Worm (Caenorhabditis elegans) whole organism, L4 larva: ENCODE data around the gene F07G6.5.
"Not testable (repeated sequence)": the region's sequence is repeated elsewhere in the genome, so short reads cannot be mapped to it uniquely, and the experiment has no call there.

Experiments used
- F26F4.8 ChIP-seq: fragments of 200-800 bp; sonication (Bioruptor generic); conservative IDR thresholded peaks from 2 replicates; pipeline ENCODE4 v1.3.6; 2022; ENCODE audit warnings: missing genetic modification characterization, missing compliant biosample characterization
- T26A8.4 ChIP-seq: fragments of 200-800 bp; sonication (Bioruptor generic); IDR thresholded peaks from 2 replicates; pipeline ENCODE4 v1.3.6; 2022; ENCODE audit warnings: missing genetic modification characterization, missing compliant biosample characterization
- Y105C5A.15 ChIP-seq: fragments of 200-800 bp; sonication (Bioruptor generic); IDR thresholded peaks from 2 replicates; pipeline ENCODE4 v1.3.6; 2022; ENCODE audit warnings: missing genetic modification characterization, missing compliant biosample characterization
- Y5F2A.4 ChIP-seq: fragments of 200-800 bp; sonication (Bioruptor generic); optimal IDR thresholded peaks from 2 replicates; lab custom pipeline; 2018; ENCODE audit warnings: mild to moderate bottlenecking, missing genetic modification characterization, missing compliant biosample characterization
- aha-1 ChIP-seq: fragments of 150-350 bp; peaks from one replicate; lab custom pipeline; 2014; ENCODE audit warnings: missing biosample characterization, missing genetic modification characterization
- ceh-32 ChIP-seq: sonication (generic microtip); optimal IDR thresholded peaks from 2 replicates; lab custom pipeline; 2016; ENCODE audit warnings: mild to moderate bottlenecking, missing genetic modification characterization, missing compliant biosample characterization; ENCODE audit not compliant: poor library complexity
- ceh-44 ChIP-seq: fragments of 200-800 bp; sonication (Bioruptor generic); IDR thresholded peaks from 2 replicates; pipeline ENCODE4 v1.3.6; 2022; ENCODE audit warnings: missing genetic modification reagents, missing genetic modification characterization, missing compliant biosample characterization
- ceh-62 ChIP-seq: sonication (generic microtip); optimal IDR thresholded peaks from 2 replicates; lab custom pipeline; 2017; ENCODE audit warnings: missing biosample characterization, missing genetic modification characterization
- ces-1 ChIP-seq: fragments of 150-350 bp; sonication (generic microtip); optimal IDR thresholded peaks from 4 replicates; lab custom pipeline; 2014; ENCODE audit warnings: missing biosample characterization, missing genetic modification reagents, missing genetic modification characterization
- daf-19 ChIP-seq: fragments of 200-800 bp; sonication (Bioruptor generic); conservative IDR thresholded peaks from 2 replicates; pipeline ENCODE4 v1.3.6; 2022; ENCODE audit warnings: missing genetic modification characterization, missing compliant biosample characterization
- duxl-1 ChIP-seq: sonication (generic microtip); optimal IDR thresholded peaks from 2 replicates; lab custom pipeline; 2016; ENCODE audit warnings: mild to moderate bottlenecking, missing genetic modification characterization, moderate library complexity, missing compliant biosample characterization; ENCODE audit not compliant: poor library complexity
- dve-1 ChIP-seq: sonication (generic microtip); optimal IDR thresholded peaks from 2 replicates; lab custom pipeline; 2017; ENCODE audit warnings: antibody characterized with exemption, mild to moderate bottlenecking, missing genetic modification characterization, missing compliant biosample characterization; ENCODE audit not compliant: insufficient read depth
- egl-27 ChIP-seq: sonication (generic microtip); optimal IDR thresholded peaks from 3 replicates; lab custom pipeline; 2017; ENCODE audit warnings: missing biosample characterization, missing genetic modification reagents, missing genetic modification characterization
- egl-43 ChIP-seq: fragments of 200-800 bp; sonication (Bioruptor generic); IDR thresholded peaks from 2 replicates; pipeline ENCODE4 v1.3.6; 2022; ENCODE audit warnings: missing genetic modification reagents, missing genetic modification characterization, missing compliant biosample characterization
- hlh-11 ChIP-seq: fragments of 200-800 bp; sonication (Bioruptor generic); optimal IDR thresholded peaks from 2 replicates; lab custom pipeline; 2018; ENCODE audit warnings: mild to moderate bottlenecking, missing genetic modification characterization, missing compliant biosample characterization
- hlh-30 ChIP-seq: sonication (generic microtip); optimal IDR thresholded peaks from 2 replicates; lab custom pipeline; 2017; ENCODE audit warnings: antibody characterized with exemption, mild to moderate bottlenecking, missing genetic modification characterization, missing compliant biosample characterization; ENCODE audit not compliant: insufficient read depth
- jun-1 ChIP-seq: fragments of 150-350 bp; optimal IDR thresholded peaks from 2 replicates; lab custom pipeline; 2014; ENCODE audit warnings: missing biosample characterization, missing genetic modification reagents, missing genetic modification characterization
- lin-29 ChIP-seq: fragments of 200-800 bp; sonication (Bioruptor generic); IDR thresholded peaks from 2 replicates; pipeline ENCODE4 v1.3.6; 2022; ENCODE audit warnings: missing genetic modification reagents, missing genetic modification characterization, missing compliant biosample characterization
- mdl-1 ChIP-seq, 2 experiments: fragments of 150-350 bp in 1 of 2; sonication (generic microtip) in 1 of 2; optimal IDR thresholded peaks; 2 replicates each; lab custom pipeline; 2014 to 2017; ENCODE audit warnings: missing biosample characterization in 2 of 2, missing genetic modification characterization in 2 of 2
- nhr-102 ChIP-seq: sonication (generic microtip); optimal IDR thresholded peaks from 2 replicates; lab custom pipeline; 2016; ENCODE audit warnings: mild to moderate bottlenecking, missing genetic modification characterization, moderate library complexity, missing compliant biosample characterization
- nhr-25 ChIP-seq: sonication (generic microtip); optimal IDR thresholded peaks from 2 replicates; lab custom pipeline; 2017; ENCODE audit warnings: missing genetic modification characterization, mild to moderate bottlenecking, missing compliant biosample characterization, antibody characterized with exemption, moderate library complexity, borderline replicate concordance; ENCODE audit not compliant: insufficient read depth
- sdz-12 ChIP-seq: fragments of 200-800 bp; sonication (Bioruptor generic); optimal IDR thresholded peaks from 2 replicates; lab custom pipeline; 2018; ENCODE audit warnings: mild to moderate bottlenecking, missing genetic modification characterization, missing compliant biosample characterization
- set-16 ChIP-seq: fragments of 200-800 bp; sonication (Bioruptor generic); IDR thresholded peaks from 2 replicates; pipeline ENCODE4 v1.3.6; 2022; ENCODE audit warnings: missing genetic modification reagents, missing genetic modification characterization, missing compliant biosample characterization
- skn-1 ChIP-seq: fragments of 150-350 bp; optimal IDR thresholded peaks from 2 replicates; lab custom pipeline; 2014; ENCODE audit warnings: missing biosample characterization, missing genetic modification characterization
- spr-3 ChIP-seq: fragments of 200-800 bp; sonication (Bioruptor generic); optimal IDR thresholded peaks from 2 replicates; lab custom pipeline; 2018; ENCODE audit warnings: mild to moderate bottlenecking, missing genetic modification characterization, missing compliant biosample characterization
- tag-97 ChIP-seq: fragments of 200-800 bp; sonication (Bioruptor generic); IDR thresholded peaks from 2 replicates; pipeline ENCODE4 v1.3.6; 2022; ENCODE audit warnings: missing genetic modification characterization, missing compliant biosample characterization
- tra-1 ChIP-seq: fragments of 200-800 bp; sonication (Bioruptor generic); IDR thresholded peaks from 2 replicates; pipeline ENCODE4 v1.3.6; 2022; ENCODE audit warnings: missing genetic modification reagents, missing genetic modification characterization, missing compliant biosample characterization
- unc-62 ChIP-seq, 3 experiments: fragments of 150-350 bp in 1 of 3; sonication (generic microtip); optimal IDR thresholded peaks in 2 of 3; peaks in 1 of 3; 1 replicate in 1 of 3; 2 replicates in 2 of 3; lab custom pipeline; 2014 to 2017; ENCODE audit warnings: missing biosample characterization in 3 of 3, missing genetic modification characterization in 3 of 3, missing genetic modification reagents in 3 of 3, missing genotype in 1 of 3
- vab-7 ChIP-seq: fragments of 200-800 bp; sonication (Bioruptor generic); IDR thresholded peaks from 2 replicates; pipeline ENCODE4 v1.3.6; 2022; ENCODE audit warnings: missing genetic modification reagents, missing genetic modification characterization, missing compliant biosample characterization
- zip-2 ChIP-seq: fragments of 150-350 bp; optimal IDR thresholded peaks from 2 replicates; lab custom pipeline; 2014; ENCODE audit warnings: missing biosample characterization, missing genetic modification characterization

Gene F07G6.5

DNA sequence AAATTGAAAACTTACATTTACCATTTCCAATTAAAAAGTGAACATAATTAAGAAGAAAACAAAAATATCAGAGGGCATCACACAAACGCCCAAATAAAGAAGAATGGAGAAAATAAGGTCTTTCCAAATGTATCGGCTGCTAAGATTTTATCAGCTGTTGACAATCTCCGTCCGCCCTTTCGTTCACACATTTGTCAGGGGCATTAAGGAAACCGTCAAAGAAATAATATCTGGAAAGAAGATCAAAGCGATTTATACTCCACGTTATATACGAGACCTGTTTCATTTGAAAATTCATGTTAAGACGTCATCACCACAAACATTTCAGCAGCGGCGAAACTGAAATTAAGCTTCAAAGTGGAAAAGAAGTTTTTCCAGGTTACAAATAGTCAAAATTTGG is 6.1 kb upstream of the F07G6.5 start, which contains the start of gene fbxa-52:
Gene fbxa-52, minus strand, starts transcription at position 101 of the 400 bp plus-strand sequence.
- TF ChIP-seq aha-1 (tag; lab: Kevin White, UChicago) (peak; percentile 48), spr-3 (GFP tag; lab: Kevin White, UChicago) (no peak), vab-7 (GFP tag; lab: Robert Waterston, UW) (no peak), ceh-32 (no peak), dve-1 (tag; lab: Kevin White, UChicago) (no peak), ceh-44 (GFP tag; lab: Robert Waterston, UW) (no peak), Y5F2A.4 (GFP tag; lab: Kevin White, UChicago) (no peak), egl-27 (tag; lab: Kevin White, UChicago) (no peak), duxl-1 (tag; lab: Kevin White, UChicago) (no peak), hlh-11 (tag; lab: Kevin White, UChicago) (no peak), ces-1 (GFP tag; lab: Kevin White, UChicago) (no peak), unc-62 (GFP tag; optimal IDR thresholded peaks at IDR 0.05 in 1 of 2; lab: Kevin White, UChicago) (peak in 1 of 2 experiments; percentile 28), unc-62 (tag; optimal IDR thresholded peaks at IDR 0.05; lab: Kevin White, UChicago) (no peak)

DNA sequence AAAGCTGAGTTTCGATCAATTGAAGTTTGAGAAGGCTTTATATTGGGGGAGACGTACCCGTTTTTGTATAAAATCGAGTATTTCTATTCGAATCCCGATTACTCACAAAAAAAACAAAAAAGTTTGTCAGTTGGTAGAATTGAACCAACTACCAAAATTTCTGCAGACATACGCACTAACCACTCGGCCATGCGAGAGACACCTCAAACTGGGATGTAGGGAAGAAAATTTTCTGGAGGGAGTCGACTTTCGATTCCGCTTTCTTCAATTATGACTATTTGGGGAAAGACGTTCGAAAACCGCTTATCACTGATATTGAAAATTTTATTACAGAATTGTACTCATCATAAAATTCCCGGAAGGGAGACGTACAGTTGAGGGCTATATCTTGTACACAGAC is 832 bp upstream of the F07G6.5 start:
- TF ChIP-seq F26F4.8 (GFP tag; lab: Robert Waterston, UW): 0 out of 2 replicates have a peak, but pooled peaks have one; percentile 21
- TF ChIP-seq, all 104 proteins: peak for 1; not testable (repeated sequence) for 103

DNA sequence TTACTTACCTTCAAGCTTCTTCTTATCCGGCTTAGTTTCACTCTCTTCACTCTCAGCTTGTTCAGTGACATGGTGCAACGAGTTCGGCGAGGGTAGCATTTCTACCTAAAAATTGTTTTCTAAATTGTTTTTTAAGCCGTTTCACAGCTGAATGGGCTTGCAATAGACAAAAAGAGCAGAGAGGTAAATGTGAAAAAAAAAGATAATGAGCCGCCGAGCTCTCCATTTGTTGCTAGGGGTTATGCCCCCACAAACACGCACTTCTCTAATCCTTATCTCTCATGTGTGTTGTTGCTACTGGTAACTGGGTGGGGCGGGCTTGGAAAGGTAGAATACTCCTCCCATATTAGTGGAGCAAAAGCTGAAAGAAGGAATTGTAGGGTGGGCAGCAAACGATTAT is 2.6 kb downstream of the F07G6.5 start, which contains the start of gene C36C9.5:
Gene C36C9.5, minus strand, starts transcription at position 101 of the 400 bp plus-strand sequence.
- TF ChIP-seq tra-1 (GFP tag; lab: Robert Waterston, UW) (no peak), mdl-1 (tag; optimal IDR thresholded peaks at IDR 0.05; lab: Kevin White, UChicago) (no peak), skn-1 (tag; lab: Kevin White, UChicago) (no peak), lin-29 (GFP tag; lab: Robert Waterston, UW) (no peak), sdz-12 (GFP tag; lab: Kevin White, UChicago) (no peak), Y5F2A.4 (GFP tag; lab: Kevin White, UChicago) (no peak), ceh-32 (no peak), zip-2 (tag; lab: Kevin White, UChicago) (no peak), Y105C5A.15 (no peak)

DNA sequence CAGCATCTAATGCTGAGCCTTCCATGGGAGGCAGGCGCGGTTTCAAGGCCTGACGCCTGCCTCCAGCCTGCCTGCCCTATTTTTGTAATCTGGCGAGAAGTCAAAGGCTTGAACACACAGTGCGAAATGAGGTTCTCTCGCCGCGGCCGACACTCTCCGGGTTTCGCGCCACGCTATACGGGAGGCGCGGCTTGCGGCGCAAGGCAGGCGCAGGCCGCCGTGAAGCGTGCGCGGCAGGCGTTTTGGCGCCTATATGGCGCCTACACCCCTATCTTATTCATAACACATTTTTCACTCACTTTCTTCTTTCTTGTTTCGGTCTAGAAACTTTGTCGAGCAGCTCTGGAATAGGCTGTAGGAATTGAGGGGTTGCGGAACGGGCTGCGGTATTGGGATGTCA is 3.4 kb downstream of the F07G6.5 start:
- TF ChIP-seq F26F4.8 (GFP tag; lab: Robert Waterston, UW) (no peak), aha-1 (tag; lab: Kevin White, UChicago) (peak; percentile 44), zip-2 (tag; lab: Kevin White, UChicago) (no peak), ceh-62 (tag; lab: Kevin White, UChicago) (no peak), nhr-102 (no peak), set-16 (GFP tag; lab: Robert Waterston, UW) (peak; percentile 92), egl-43 (GFP tag; lab: Robert Waterston, UW) (peak; percentile 64; the same call in 1 of the 2 replicates)

DNA sequence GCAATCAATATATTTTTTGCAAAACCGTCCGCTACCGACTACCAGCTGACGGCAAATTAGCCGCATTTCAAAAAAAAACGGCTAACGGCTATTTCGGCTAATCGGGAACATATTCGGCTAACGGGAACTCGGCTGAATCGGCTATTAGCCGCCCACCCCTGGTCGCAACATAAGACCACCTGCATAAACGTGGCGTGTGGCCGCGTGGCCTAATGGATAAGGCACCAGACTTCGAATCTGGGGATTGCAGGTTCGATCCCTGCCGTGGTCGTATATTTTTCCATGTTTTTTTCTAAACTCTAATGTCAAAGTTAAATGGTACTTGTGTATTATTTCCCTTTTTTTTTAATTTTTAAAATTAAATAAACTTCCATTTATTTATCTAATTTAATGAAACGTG is 8.0 kb downstream of the F07G6.5 start:
- no peak for TF ChIP-seq daf-19 (GFP tag; lab: Robert Waterston, UW)
- TF ChIP-seq T26A8.4 (GFP tag; lab: Robert Waterston, UW): no peak
- no peak for TF ChIP-seq Y5F2A.4 (GFP tag; lab: Kevin White, UChicago)
- no peak for TF ChIP-seq jun-1 (tag; lab: Kevin White, UChicago)

DNA sequence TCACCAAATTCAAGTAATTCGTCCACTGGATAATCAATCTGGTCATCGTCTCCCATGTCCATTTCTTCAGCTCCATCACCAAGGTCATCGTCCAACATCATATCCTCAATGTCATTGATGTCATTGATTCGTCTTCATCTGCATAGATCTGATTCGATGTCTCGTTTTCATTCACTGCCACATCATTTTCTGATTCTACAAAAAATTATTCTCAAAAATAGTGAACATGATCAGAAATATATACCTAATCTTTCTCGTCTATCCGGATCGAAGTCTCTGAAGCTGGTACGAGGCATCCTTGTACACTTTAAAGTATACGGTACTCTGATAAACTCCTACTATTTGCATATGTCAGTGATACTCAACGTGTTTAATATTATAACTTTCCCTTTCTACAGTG is 9.6 kb downstream of the F07G6.5 start, which contains the start of gene C36C9.4:
Gene C36C9.4, minus strand, starts transcription at position 101 of the 400 bp plus-strand sequence.
- TF ChIP-seq hlh-30 (tag; lab: Kevin White, UChicago); nhr-25; tag-97 (GFP tag; lab: Robert Waterston, UW): not testable (repeated sequence)
